Worm (Caenorhabditis elegans) whole organism, late embryonic: ENCODE results near the gene let-60.

Experiments
- ama-1 ChIP-seq: fragments of 150-350 bp; optimal IDR thresholded peaks from 2 replicates; lab custom pipeline; 2014
- dve-1 ChIP-seq: sonication (generic microtip); optimal IDR thresholded peaks from 2 replicates; lab custom pipeline; 2017; ENCODE audit warnings: antibody characterized with exemption, mild to moderate bottlenecking, missing genetic modification characterization, missing compliant biosample characterization
- ets-4 ChIP-seq: sonication (generic microtip); optimal IDR thresholded peaks from 2 replicates; lab custom pipeline; 2016; ENCODE audit warnings: missing genetic modification characterization, missing compliant biosample characterization
- gmeb-2 ChIP-seq: sonication (generic microtip); optimal IDR thresholded peaks from 2 replicates; lab custom pipeline; 2016; ENCODE audit warnings: missing genetic modification characterization, inconsistent platforms, missing compliant biosample characterization
- hlh-30 ChIP-seq: sonication (generic microtip); optimal IDR thresholded peaks from 2 replicates; lab custom pipeline; 2017; ENCODE audit warnings: antibody characterized with exemption, missing genetic modification characterization, missing compliant biosample characterization; ENCODE audit not compliant: insufficient read depth
- madf-2 ChIP-seq: sonication (generic microtip); optimal IDR thresholded peaks from 2 replicates; lab custom pipeline; 2017; ENCODE audit warnings: missing genetic modification characterization, missing compliant biosample characterization
- nhr-11 ChIP-seq: fragments of 150-350 bp; optimal IDR thresholded peaks from 2 replicates; lab custom pipeline; 2014; ENCODE audit warnings: missing biosample characterization, missing genetic modification characterization
- pqm-1 ChIP-seq: sonication (generic microtip); optimal IDR thresholded peaks from 2 replicates; lab custom pipeline; 2016; ENCODE audit warnings: missing genetic modification characterization, missing compliant biosample characterization
- rnt-1 ChIP-seq: sonication (generic microtip); optimal IDR thresholded peaks from 2 replicates; lab custom pipeline; 2016; ENCODE audit warnings: missing genetic modification characterization, missing compliant biosample characterization
- sdc-2 ChIP-seq: sonication (generic microtip); optimal IDR thresholded peaks from 2 replicates; lab custom pipeline; 2016; ENCODE audit warnings: missing genotype, missing genetic modification characterization, missing compliant biosample characterization

ce11 chrIV:11641802-11642201 lies 49.1 kb downstream of the let-60 start, which contains the start of gene ZK809.1:
- no peak for TF ChIP-seq ama-1
- TF ChIP-seq rnt-1 (tag; lab: Kevin White, UChicago): no peak
- TF ChIP-seq hlh-30: no peak
- no peak for TF ChIP-seq pqm-1 (tag; lab: Kevin White, UChicago)
- TF ChIP-seq madf-2 (tag; lab: Kevin White, UChicago): no peak
- TF ChIP-seq gmeb-2 (tag; lab: Kevin White, UChicago): no peak
- no peak for TF ChIP-seq sdc-2 (tag; lab: Kevin White, UChicago)
- TF ChIP-seq dve-1: no peak
- TF ChIP-seq ets-4: no peak
- TF ChIP-seq nhr-11 (tag; lab: Kevin White, UChicago): no peak
